Worm (Caenorhabditis elegans) whole organism, mixed stage, embryonic: ENCODE measurements around the gene C08E8.10.

Experiments used
- sem-2 ChIP-seq: fragments of 200-800 bp; sonication (Bioruptor generic); optimal IDR thresholded peaks from 2 replicates; lab custom pipeline; 2018; ENCODE audit warnings: mild to moderate bottlenecking, missing genetic modification characterization, missing compliant biosample characterization
- sptf-1 ChIP-seq: sonication (generic microtip); optimal IDR thresholded peaks from 2 replicates; lab custom pipeline; 2017; ENCODE audit warnings: mild to moderate bottlenecking, missing genetic modification characterization, moderate library complexity, missing compliant biosample characterization
- unc-62 ChIP-seq: fragments of 150-350 bp; optimal IDR thresholded peaks from 2 replicates; lab custom pipeline; 2014; ENCODE audit warnings: missing biosample characterization, missing genetic modification reagents, missing genetic modification characterization

DNA sequence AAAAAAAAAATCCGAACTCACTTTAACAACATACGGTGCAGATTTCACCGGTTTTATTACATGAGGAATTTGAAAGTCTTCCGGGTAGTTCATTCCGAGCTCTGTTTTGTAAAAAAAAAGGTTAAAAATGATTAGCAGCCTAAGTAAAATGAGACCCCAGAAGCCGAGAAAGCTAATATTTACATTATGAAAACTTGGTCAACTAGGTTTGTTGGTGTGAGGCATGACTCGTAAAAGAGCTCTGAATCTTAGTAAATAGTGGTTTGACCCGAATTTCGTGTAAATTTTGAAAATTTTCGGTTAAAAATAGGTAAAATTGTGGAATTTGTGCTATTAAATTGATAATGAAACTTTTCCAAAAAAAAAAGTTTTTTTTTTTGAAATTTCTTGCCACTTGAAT, 22.7 kb upstream of the C08E8.10 start, which contains the start of gene C08E8.1:
- TF ChIP-seq sptf-1 (tag; lab: Kevin White, UChicago), result no peak
- TF ChIP-seq sem-2 (GFP tag; lab: Kevin White, UChicago), result no peak
- TF ChIP-seq unc-62 (GFP tag; lab: Kevin White, UChicago), result no peak
